Fruit fly (Drosophila melanogaster) whole organism, prepupa: ENCODE data around the gene CG17233.

ENCODE experiments used
- Blimp-1 ChIP-seq: fragments of 200-800 bp; sonication (Bioruptor generic); optimal IDR thresholded peaks from 3 replicates; lab custom pipeline; 2017; ENCODE audit warnings: missing biosample characterization, missing genetic modification characterization, mild to moderate bottlenecking, moderate library complexity, missing genetic modification reagents
- CG10631 ChIP-seq: fragments of 200-800 bp; sonication (Bioruptor generic); optimal IDR thresholded peaks from 2 replicates; lab custom pipeline; 2016; ENCODE audit warnings: missing biosample characterization, missing genetic modification characterization
- CG10669 ChIP-seq: fragments of 200-800 bp; sonication (Bioruptor generic); optimal IDR thresholded peaks from 3 replicates; lab custom pipeline; 2018; ENCODE audit warnings: missing biosample characterization, mild to moderate bottlenecking, missing genetic modification characterization, moderate library complexity
- CG11294 ChIP-seq: fragments of 200-800 bp; sonication (Bioruptor generic); IDR thresholded peaks from 2 replicates; pipeline ENCODE4 v1.3.6; 2022; ENCODE audit warnings: missing biosample characterization, missing genetic modification characterization
- CG11762 ChIP-seq: fragments of 200-800 bp; sonication (Bioruptor generic); optimal IDR thresholded peaks from 3 replicates; lab custom pipeline; 2016; ENCODE audit warnings: missing biosample characterization, missing genetic modification characterization; ENCODE audit not compliant: insufficient read depth
- CG11902 ChIP-seq: fragments of 200-800 bp; sonication (Bioruptor generic); optimal IDR thresholded peaks from 3 replicates; lab custom pipeline; 2016; ENCODE audit warnings: missing biosample characterization, missing genetic modification characterization
- CG15336 ChIP-seq: fragments of 200-800 bp; sonication (Bioruptor generic); IDR thresholded peaks from 2 replicates; pipeline ENCODE4 v1.3.6; 2022; ENCODE audit warnings: missing biosample characterization, missing genetic modification characterization
- CG1621 ChIP-seq: fragments of 200-800 bp; sonication (Bioruptor generic); optimal IDR thresholded peaks from 3 replicates; lab custom pipeline; 2018; ENCODE audit warnings: missing biosample characterization, mild to moderate bottlenecking, missing genetic modification characterization
- CG16779 ChIP-seq: fragments of 200-800 bp; sonication (Bioruptor generic); optimal IDR thresholded peaks from 3 replicates; lab custom pipeline; 2017; ENCODE audit warnings: missing biosample characterization, mild to moderate bottlenecking, missing genetic modification characterization
- CG3032 ChIP-seq: fragments of 200-800 bp; optimal IDR thresholded peaks from 2 replicates; lab custom pipeline; 2019; ENCODE audit warnings: missing biosample characterization, mild to moderate bottlenecking, missing genetic modification characterization, moderate library complexity
- CG31627 ChIP-seq: fragments of 200-800 bp; sonication (Bioruptor generic); optimal IDR thresholded peaks from 3 replicates; lab custom pipeline; 2016; ENCODE audit warnings: missing biosample characterization, missing genetic modification characterization
- CG32006 ChIP-seq: fragments of 200-800 bp; sonication (Bioruptor generic); optimal IDR thresholded peaks from 3 replicates; lab custom pipeline; 2017; ENCODE audit warnings: missing biosample characterization, mild to moderate bottlenecking, missing genetic modification characterization
- CG3919 ChIP-seq: fragments of 200-800 bp; sonication (Bioruptor generic); optimal IDR thresholded peaks from 3 replicates; lab custom pipeline; 2016; ENCODE audit warnings: missing biosample characterization, missing genetic modification characterization
- CG4318 ChIP-seq: fragments of 200-800 bp; sonication (Bioruptor generic); optimal IDR thresholded peaks from 3 replicates; lab custom pipeline; 2017; ENCODE audit warnings: missing biosample characterization, mild to moderate bottlenecking, missing genetic modification characterization
- CG6163 ChIP-seq: fragments of 200-800 bp; sonication (Bioruptor generic); IDR thresholded peaks from 3 replicates; pipeline ENCODE4 v1.3.6; 2022; ENCODE audit warnings: missing biosample characterization, missing genetic modification characterization
- CG6792 ChIP-seq: fragments of 200-800 bp; sonication (Bioruptor generic); optimal IDR thresholded peaks from 3 replicates; lab custom pipeline; 2016; ENCODE audit warnings: missing biosample characterization, missing genetic modification characterization
- CG6808 ChIP-seq: fragments of 200-800 bp; sonication (Bioruptor generic); optimal IDR thresholded peaks from 3 replicates; lab custom pipeline; 2017; ENCODE audit warnings: missing biosample characterization, missing genetic modification characterization, mild to moderate bottlenecking, moderate library complexity, missing genetic modification reagents
- CG6854 ChIP-seq: fragments of 200-800 bp; sonication (Bioruptor generic); optimal IDR thresholded peaks from 2 replicates; lab custom pipeline; 2017; ENCODE audit warnings: missing biosample characterization, mild to moderate bottlenecking, missing genetic modification characterization
- CG7368 ChIP-seq: fragments of 200-800 bp; sonication (Bioruptor generic); optimal IDR thresholded peaks from 3 replicates; lab custom pipeline; 2016; ENCODE audit warnings: missing biosample characterization, missing genetic modification characterization
- CG8119 ChIP-seq: fragments of 200-800 bp; sonication (Bioruptor generic); IDR thresholded peaks from 3 replicates; pipeline ENCODE4 v1.3.6; 2022; ENCODE audit warnings: missing biosample characterization, missing genetic modification characterization
- CG8319 ChIP-seq: fragments of 200-800 bp; sonication (Bioruptor generic); optimal IDR thresholded peaks from 3 replicates; lab custom pipeline; 2016; ENCODE audit warnings: missing biosample characterization, missing genetic modification characterization
- CG8632 ChIP-seq: fragments of 200-800 bp; sonication (Bioruptor generic); optimal IDR thresholded peaks from 3 replicates; lab custom pipeline; 2016; ENCODE audit warnings: missing biosample characterization, missing genetic modification characterization
- Eip75B ChIP-seq: fragments of 200-800 bp; sonication (Bioruptor generic); optimal IDR thresholded peaks from 3 replicates; lab custom pipeline; 2016; ENCODE audit warnings: missing biosample characterization, missing genetic modification characterization
- Eip78C ChIP-seq: fragments of 200-800 bp; sonication (Bioruptor generic); peaks from one replicate; lab custom pipeline; 2016; ENCODE audit warnings: missing biosample characterization, missing genetic modification characterization
- Eip93F ChIP-seq: fragments of 200-800 bp; sonication (Bioruptor generic); optimal IDR thresholded peaks from 2 replicates; lab custom pipeline; 2016; ENCODE audit warnings: missing biosample characterization, mild to moderate bottlenecking, missing genetic modification characterization
- Ets21C ChIP-seq: fragments of 200-800 bp; sonication (Bioruptor generic); optimal IDR thresholded peaks from 3 replicates; lab custom pipeline; 2016; ENCODE audit warnings: missing biosample characterization, missing genetic modification characterization
- Ets96B ChIP-seq: fragments of 200-800 bp; optimal IDR thresholded peaks from 2 replicates; lab custom pipeline; 2019; ENCODE audit warnings: missing biosample characterization, mild to moderate bottlenecking, missing genetic modification characterization, moderate library complexity
- Gug ChIP-seq: fragments of 200-800 bp; sonication (Bioruptor generic); IDR thresholded peaks from 2 replicates; pipeline ENCODE4 v1.3.6; 2022; ENCODE audit warnings: missing biosample characterization, missing genetic modification characterization
- Hr38 ChIP-seq: sonication (Bioruptor generic); optimal IDR thresholded peaks from 2 replicates; lab custom pipeline; 2016; ENCODE audit warnings: missing biosample characterization, missing genetic modification characterization
- Hr4 ChIP-seq: fragments of 200-800 bp; sonication (Bioruptor generic); optimal IDR thresholded peaks from 3 replicates; lab custom pipeline; 2016; ENCODE audit warnings: missing biosample characterization, missing genetic modification characterization
- Lpt ChIP-seq: fragments of 200-800 bp; sonication (Bioruptor generic); optimal IDR thresholded peaks from 3 replicates; lab custom pipeline; 2016; ENCODE audit warnings: missing biosample characterization, missing genetic modification characterization
- Met ChIP-seq: fragments of 200-800 bp; sonication (Bioruptor generic); optimal IDR thresholded peaks from 3 replicates; lab custom pipeline; 2016; ENCODE audit warnings: missing biosample characterization, missing genetic modification characterization
- Smox ChIP-seq: fragments of 200-800 bp; sonication (Bioruptor generic); optimal IDR thresholded peaks from 3 replicates; lab custom pipeline; 2016; ENCODE audit warnings: missing biosample characterization, missing genetic modification characterization
- Sox102F ChIP-seq: fragments of 200-800 bp; sonication (Bioruptor generic); optimal IDR thresholded peaks from 2 replicates; lab custom pipeline; 2016; ENCODE audit warnings: missing biosample characterization, mild to moderate bottlenecking, missing genetic modification characterization
- Sox14 ChIP-seq: fragments of 200-800 bp; sonication (Bioruptor generic); optimal IDR thresholded peaks from 3 replicates; lab custom pipeline; 2016; ENCODE audit warnings: missing biosample characterization, missing genetic modification characterization
- Sox15 ChIP-seq: fragments of 200-800 bp; sonication (Bioruptor generic); optimal IDR thresholded peaks from 3 replicates; lab custom pipeline; 2016; ENCODE audit warnings: missing biosample characterization, missing genetic modification characterization
- achi ChIP-seq: fragments of 200-800 bp; sonication (Bioruptor generic); optimal IDR thresholded peaks from 3 replicates; lab custom pipeline; 2016; ENCODE audit warnings: missing biosample characterization, missing genetic modification characterization
- acj6 ChIP-seq: fragments of 200-800 bp; sonication (Bioruptor generic); optimal IDR thresholded peaks from 3 replicates; lab custom pipeline; 2016; ENCODE audit warnings: missing biosample characterization, missing genetic modification characterization
- cyc ChIP-seq: fragments of 200-800 bp; sonication (Bioruptor generic); optimal IDR thresholded peaks from 3 replicates; lab custom pipeline; 2016; ENCODE audit warnings: missing biosample characterization, missing genetic modification characterization
- dac ChIP-seq: fragments of 200-800 bp; sonication (Bioruptor generic); optimal IDR thresholded peaks from 2 replicates; lab custom pipeline; 2017; ENCODE audit warnings: missing biosample characterization, mild to moderate bottlenecking, missing genetic modification characterization
- eg ChIP-seq: fragments of 200-800 bp; sonication (Bioruptor generic); IDR thresholded peaks from 3 replicates; pipeline ENCODE4 v1.3.6; 2022; ENCODE audit warnings: missing biosample characterization, missing genetic modification characterization
- esn ChIP-seq: fragments of 200-800 bp; sonication (Bioruptor generic); optimal IDR thresholded peaks from 2 replicates; lab custom pipeline; 2016; ENCODE audit warnings: missing biosample characterization, mild to moderate bottlenecking, missing genetic modification characterization, moderate library complexity
- fd85E ChIP-seq: fragments of 200-800 bp; sonication (Bioruptor generic); optimal IDR thresholded peaks from 3 replicates; lab custom pipeline; 2016; ENCODE audit warnings: missing biosample characterization, missing genetic modification characterization
- fkh ChIP-seq: fragments of 200-800 bp; sonication (Bioruptor generic); optimal IDR thresholded peaks from 3 replicates; lab custom pipeline; 2017; ENCODE audit warnings: missing biosample characterization, mild to moderate bottlenecking, missing genetic modification characterization, moderate library complexity
- net ChIP-seq: fragments of 200-800 bp; sonication (Bioruptor generic); optimal IDR thresholded peaks from 3 replicates; lab custom pipeline; 2016; ENCODE audit warnings: missing biosample characterization, missing genetic modification characterization
- pdm3 ChIP-seq: fragments of 200-800 bp; sonication (Bioruptor generic); optimal IDR thresholded peaks from 3 replicates; lab custom pipeline; 2016; ENCODE audit warnings: missing biosample characterization, missing genetic modification characterization
- salr ChIP-seq, 2 experiments: fragments of 200-800 bp; sonication (Bioruptor generic); optimal IDR thresholded peaks; 3 replicates each; lab custom pipeline; 2016 to 2018; ENCODE audit warnings: missing biosample characterization in 2 of 2, missing genetic modification characterization in 2 of 2, mild to moderate bottlenecking in 1 of 2
- spab ChIP-seq: fragments of 200-800 bp; sonication (Bioruptor generic); optimal IDR thresholded peaks from 2 replicates; lab custom pipeline; 2017; ENCODE audit warnings: missing biosample characterization, mild to moderate bottlenecking, missing genetic modification characterization, missing genetic modification reagents
- ss ChIP-seq, 2 experiments: fragments of 200-800 bp; sonication (Bioruptor generic); optimal IDR thresholded peaks; 2 replicates in 1 of 2; 3 replicates in 1 of 2; lab custom pipeline; 2017 to 2018; ENCODE audit warnings: mild to moderate bottlenecking in 2 of 2, missing biosample characterization in 2 of 2, missing genetic modification characterization in 2 of 2, moderate library complexity in 1 of 2
- topi ChIP-seq: fragments of 200-800 bp; sonication (Bioruptor generic); optimal IDR thresholded peaks from 3 replicates; lab custom pipeline; 2016; ENCODE audit warnings: missing biosample characterization, missing genetic modification characterization
- vri ChIP-seq: fragments of 200-800 bp; sonication (Bioruptor generic); optimal IDR thresholded peaks from 3 replicates; lab custom pipeline; 2016; ENCODE audit warnings: missing biosample characterization, mild to moderate bottlenecking, missing genetic modification characterization

CG17233 gene

dm6 chr3L:20247513-20248173 is 5.9 kb upstream of the CG17233 start, which contains the start of gene rdgC:
rdgC (plus strand) TSS chr3L:20248080.
- TF ChIP-seq Sox15 (GFP tag; lab: Kevin White, UChicago) (peak; percentile 82), achi (GFP tag; lab: Kevin White, UChicago) (peak; percentile 89), acj6 (peak; percentile 92), spab (GFP tag; lab: Kevin White, UChicago) (peak; percentile 84), Eip93F (GFP tag; lab: Kevin White, UChicago) (peak; percentile 38), fd85E (GFP tag; lab: Kevin White, UChicago) (peak; percentile 59), CG6854 (GFP tag; lab: Kevin White, UChicago) (no peak), CG16779 (tag; lab: Kevin White, UChicago) (peak; percentile 79), esn (GFP tag; lab: Kevin White, UChicago) (peak; percentile 91), CG32006 (GFP tag; lab: Kevin White, UChicago) (peak; percentile 92), pdm3 (GFP tag; lab: Kevin White, UChicago) (peak; percentile 92), CG31627 (GFP tag; lab: Kevin White, UChicago) (peak; percentile 91), CG10669 (GFP tag; lab: Kevin White, UChicago) (peak; percentile 94), CG3032 (peak; percentile 91), CG6808 (GFP tag; lab: Kevin White, UChicago) (peak; percentile 85), salr (GFP tag; optimal IDR thresholded peaks at IDR 0.05; lab: Kevin White, UChicago) (peak; percentile 84 to 86), cyc (peak; percentile 94), CG8119 (GFP tag; lab: Robert Waterston, UW) (peak; percentile 92), net (peak; percentile 91), Blimp-1 (GFP tag; lab: Kevin White, UChicago) (peak; percentile 70), Smox (peak; percentile 88), dac (peak; percentile 76), CG6163 (peak; percentile 96), Ets96B (tag; lab: Kevin White, UChicago) (peak; percentile 91), CG7368 (GFP tag; lab: Kevin White, UChicago) (peak; percentile 91), eg (GFP tag; lab: Robert Waterston, UW) (peak; percentile 97), Ets21C (peak; percentile 82), CG8632 (GFP tag; lab: Kevin White, UChicago) (peak; percentile 86), Hr4 (GFP tag; lab: Kevin White, UChicago) (peak; percentile 95), CG8319 (GFP tag; lab: Kevin White, UChicago) (peak; percentile 80), CG6792 (GFP tag; lab: Kevin White, UChicago) (peak; percentile 88), topi (GFP tag; lab: Kevin White, UChicago) (peak; percentile 92), Gug (peak; percentile 96), Met (GFP tag; lab: Kevin White, UChicago) (peak; percentile 84), CG11294 (GFP tag; lab: Robert Waterston, UW) (peak; percentile 94), Hr38 (GFP tag; lab: Kevin White, UChicago) (peak; percentile 2), fkh (GFP tag; lab: Kevin White, UChicago) (peak; percentile 65), Sox102F (peak; percentile 88), Eip75B (GFP tag; lab: Kevin White, UChicago) (peak; percentile 94), CG4318 (peak; percentile 83), CG15336 (GFP tag; lab: Robert Waterston, UW) (peak; percentile 93), CG11902 (GFP tag; lab: Kevin White, UChicago) (peak; percentile 78), CG3919 (peak; percentile 96), CG11762 (GFP tag; lab: Kevin White, UChicago) (peak; percentile 85), CG1621 (tag; lab: Kevin White, UChicago) (peak; percentile 90), CG10631 (GFP tag; lab: Kevin White, UChicago) (peak; percentile 88), Sox14 (GFP tag; lab: Kevin White, UChicago) (peak; percentile 90), vri (GFP tag; lab: Kevin White, UChicago) (peak; percentile 76), Eip78C (GFP tag; lab: Kevin White, UChicago) (peak; percentile 97), ss (GFP tag; optimal IDR thresholded peaks at IDR 0.05; lab: Kevin White, UChicago) (peak; percentile 72 to 84), Lpt (GFP tag; lab: Kevin White, UChicago) (peak; percentile 85)
